Fruit fly (Drosophila melanogaster) Kc167 (cell line): ENCODE measurements around the gene CG32095.

Experiments used
- Myc ChIP-seq: fragments of >200 bp; optimal IDR thresholded peaks from 2 replicates; lab custom pipeline; 2017; ENCODE audit warnings: missing external identifiers
- h ChIP-seq: fragments of >200 bp; optimal IDR thresholded peaks from 3 replicates; lab custom pipeline; 2018; ENCODE audit warnings: missing external identifiers
- ttk ChIP-seq: sonication (Bioruptor generic); optimal IDR thresholded peaks from 2 replicates; lab custom pipeline; 2017; ENCODE audit warnings: missing external identifiers

DNA sequence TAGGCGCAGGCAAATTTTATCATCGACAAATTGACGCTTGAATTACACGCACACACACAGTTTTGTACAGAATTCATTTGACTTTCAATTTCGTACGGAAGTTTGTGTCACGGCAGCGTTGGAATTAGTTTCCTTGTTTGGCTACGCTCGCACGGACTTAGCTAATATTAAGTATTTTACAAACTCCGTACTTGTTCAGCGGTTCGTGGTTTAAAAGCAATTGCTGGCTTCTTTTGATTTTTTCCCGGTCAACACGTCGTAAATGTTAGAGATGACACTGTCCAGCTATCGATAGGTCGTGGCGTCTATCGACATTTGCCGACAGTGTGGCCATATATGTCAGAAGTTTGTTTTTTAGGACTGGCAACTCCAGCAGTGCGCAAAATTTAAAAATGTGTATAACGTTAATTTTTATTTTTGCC is 7.8 kb upstream of the CG32095 start, which contains the start of gene CycA:
- TF ChIP-seq h (lab: Kevin White, UChicago) (no peak), ttk (lab: Kevin White, UChicago) (no peak), Myc (lab: Kevin White, UChicago) (no peak)
